Worm (Caenorhabditis elegans) whole organism, late embryonic: ENCODE data around the gene gldi-6.

Source experiments
- C08G9.2 ChIP-seq: sonication (generic microtip); optimal IDR thresholded peaks from 2 replicates; lab custom pipeline; 2016; ENCODE audit warnings: mild to moderate bottlenecking, missing genetic modification characterization, moderate library complexity, missing compliant biosample characterization
- K02D7.2 ChIP-seq: sonication (generic microtip); optimal IDR thresholded peaks from 2 replicates; lab custom pipeline; 2017; ENCODE audit warnings: mild to moderate bottlenecking, missing genetic modification characterization, missing compliant biosample characterization
- ama-1 ChIP-seq: fragments of 150-350 bp; optimal IDR thresholded peaks from 2 replicates; lab custom pipeline; 2014
- elt-2 ChIP-seq: sonication (generic microtip); optimal IDR thresholded peaks from 2 replicates; lab custom pipeline; 2016; ENCODE audit warnings: missing genetic modification reagents, missing genetic modification characterization, missing compliant biosample characterization
- fkh-10 ChIP-seq: fragments of 150-350 bp; optimal IDR thresholded peaks from 2 replicates; lab custom pipeline; 2014; ENCODE audit warnings: missing biosample characterization, missing genetic modification reagents, missing genetic modification characterization
- fkh-6 ChIP-seq: sonication (generic microtip); optimal IDR thresholded peaks from 2 replicates; lab custom pipeline; 2016; ENCODE audit warnings: missing genetic modification characterization, missing compliant biosample characterization
- hlh-6 ChIP-seq: sonication (generic microtip); optimal IDR thresholded peaks from 2 replicates; lab custom pipeline; 2016; ENCODE audit warnings: missing genotype, missing genetic modification characterization, missing compliant biosample characterization
- hlh-8 ChIP-seq: sonication (generic microtip); optimal IDR thresholded peaks from 2 replicates; lab custom pipeline; 2016; ENCODE audit warnings: missing genotype, missing genetic modification characterization, missing compliant biosample characterization
- madf-2 ChIP-seq: sonication (generic microtip); optimal IDR thresholded peaks from 2 replicates; lab custom pipeline; 2017; ENCODE audit warnings: missing genetic modification characterization, missing compliant biosample characterization
- sdc-2 ChIP-seq: sonication (generic microtip); optimal IDR thresholded peaks from 2 replicates; lab custom pipeline; 2016; ENCODE audit warnings: missing genotype, missing genetic modification characterization, missing compliant biosample characterization
- sox-2 ChIP-seq: fragments of 200-800 bp; sonication (Bioruptor generic); IDR thresholded peaks from 2 replicates; pipeline ENCODE4 v1.3.6; 2022; ENCODE audit warnings: missing genetic modification reagents, missing genetic modification characterization, missing compliant biosample characterization
- sox-4 ChIP-seq: sonication (generic microtip); optimal IDR thresholded peaks from 2 replicates; lab custom pipeline; 2017; ENCODE audit warnings: mild to moderate bottlenecking, missing genetic modification characterization, inconsistent platforms, missing compliant biosample characterization
- zip-5 ChIP-seq: sonication (generic microtip); optimal IDR thresholded peaks from 2 replicates; lab custom pipeline; 2016; ENCODE audit warnings: missing genetic modification characterization, missing compliant biosample characterization

ce11 chrII:3499386-3499785 lies 52.6 kb downstream of the gldi-6 start, which contains the start of gene Y49F6B.9:
- TF ChIP-seq sdc-2, result no peak
- TF ChIP-seq hlh-6, result no peak
- TF ChIP-seq elt-2 (tag; lab: Kevin White, UChicago), result peak; percentile 35
- TF ChIP-seq sox-2, result no peak
- no peak for TF ChIP-seq ama-1 (lab: Kevin White, UChicago)
- no peak for TF ChIP-seq fkh-10 (GFP tag; lab: Kevin White, UChicago)
- no peak for TF ChIP-seq zip-5 (tag; lab: Kevin White, UChicago)
- TF ChIP-seq fkh-6 (tag; lab: Kevin White, UChicago), result no peak
- no peak for TF ChIP-seq hlh-8 (tag; lab: Kevin White, UChicago)
- TF ChIP-seq sox-4 (tag; lab: Kevin White, UChicago), result no peak
- TF ChIP-seq madf-2 (tag; lab: Kevin White, UChicago), result no peak
- TF ChIP-seq C08G9.2 (tag; lab: Kevin White, UChicago), result no peak
- no peak for TF ChIP-seq K02D7.2 (tag; lab: Kevin White, UChicago)
